Fruit fly (Drosophila melanogaster) S2 (cell line): Measurements from ENCODE around the gene CG1416.

Experiments used
- CG8478 ChIP-seq: fragments of >200 bp; optimal IDR thresholded peaks from 2 replicates; lab custom pipeline; 2018
- CTCF ChIP-seq, 2 experiments: fragments of >200 bp; optimal IDR thresholded peaks; 2 replicates each; lab custom pipeline; 2018

DNA sequence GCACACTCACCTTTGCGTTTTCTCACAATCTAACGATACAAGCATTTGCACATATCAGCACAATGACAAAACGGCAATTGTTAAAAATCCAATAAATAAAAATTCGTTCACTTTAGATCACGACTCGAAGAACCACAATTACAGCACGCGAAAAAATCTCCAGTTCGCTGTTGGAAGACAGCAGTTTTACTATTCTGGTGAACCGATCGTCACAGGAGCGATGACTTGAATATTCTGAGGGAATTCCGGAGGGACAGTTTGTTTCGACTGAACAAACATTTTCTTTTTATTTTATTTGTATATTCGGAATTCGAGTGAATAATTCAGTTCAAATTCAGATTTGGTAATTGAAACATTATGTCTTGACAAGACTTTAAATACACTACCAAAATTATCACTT is 2.5 kb upstream of the CG1416 start:
- TF ChIP-seq CG8478 (lab: Kevin White, UChicago) (no peak), CTCF (optimal IDR thresholded peaks at IDR 0.05; lab: Kevin White, UChicago) (no peak)
